Worm (Caenorhabditis elegans) whole organism, midembryonic: ENCODE data around the gene F19H8.2.

Experiments used
- T22C8.4 ChIP-seq: fragments of 200-800 bp; sonication (Bioruptor generic); IDR thresholded peaks from 2 replicates; pipeline ENCODE4 v1.3.6; 2022; ENCODE audit warnings: missing genetic modification characterization, missing compliant biosample characterization
- cog-1 ChIP-seq: sonication (generic microtip); optimal IDR thresholded peaks from 2 replicates; lab custom pipeline; 2016; ENCODE audit warnings: missing genetic modification characterization, missing compliant biosample characterization
- flt-1 ChIP-seq: fragments of 200-800 bp; sonication (Bioruptor generic); IDR thresholded peaks from 2 replicates; pipeline ENCODE4 v1.3.6; 2022; ENCODE audit warnings: missing genetic modification characterization, missing compliant biosample characterization
- klf-2 ChIP-seq: fragments of 200-800 bp; sonication (Bioruptor generic); conservative IDR thresholded peaks from 2 replicates; pipeline ENCODE4 v1.3.6; 2022; ENCODE audit warnings: missing genetic modification reagents, missing genetic modification characterization, missing compliant biosample characterization
- med-1 ChIP-seq: sonication (generic microtip); optimal IDR thresholded peaks from 2 replicates; lab custom pipeline; 2017; ENCODE audit warnings: missing genetic modification characterization, mild to moderate bottlenecking, missing compliant biosample characterization, antibody characterized with exemption, missing genetic modification reagents; ENCODE audit not compliant: insufficient read depth
- ref-1 ChIP-seq: fragments of 200-800 bp; sonication (Bioruptor generic); conservative IDR thresholded peaks from 2 replicates; pipeline ENCODE4 v1.3.6; 2022; ENCODE audit warnings: missing genetic modification reagents, missing genetic modification characterization, missing compliant biosample characterization
- tab-1 ChIP-seq: fragments of 200-800 bp; sonication (Bioruptor generic); IDR thresholded peaks from 2 replicates; pipeline ENCODE4 v1.3.6; 2022; ENCODE audit warnings: missing genetic modification characterization, missing compliant biosample characterization
- ztf-23 ChIP-seq: fragments of 200-800 bp; sonication (Bioruptor generic); IDR thresholded peaks from 2 replicates; pipeline ENCODE4 v1.3.6; 2022; ENCODE audit warnings: missing genetic modification reagents, missing genetic modification characterization, missing compliant biosample characterization
- ztf-29 ChIP-seq: fragments of 200-800 bp; sonication (Bioruptor generic); IDR thresholded peaks from 2 replicates; pipeline ENCODE4 v1.3.6; 2022; ENCODE audit warnings: missing genetic modification reagents, missing genetic modification characterization, missing compliant biosample characterization

- TF ChIP-seq ref-1 (GFP tag; lab: Robert Waterston, UW) (no peak), flt-1 (no peak), med-1 (GFP tag; lab: Kevin White, UChicago) (no peak), T22C8.4 (GFP tag; lab: Robert Waterston, UW) (no peak), cog-1 (tag; lab: Kevin White, UChicago) (no peak), ztf-23 (no peak), tab-1 (no peak), ztf-29 (no peak), klf-2 (GFP tag; lab: Robert Waterston, UW) (no peak)
Observed at ce11 chrII:14606172-14606571, 503 bp upstream of the F19H8.2 start, which contains the start of gene arl-3.
